Worm (Caenorhabditis elegans) whole organism, young adult: ENCODE results near the gene twk-31.

ENCODE experiments used
- B0035.1 ChIP-seq: sonication (generic microtip); optimal IDR thresholded peaks from 2 replicates; lab custom pipeline; 2016; ENCODE audit warnings: missing genetic modification characterization, mild to moderate bottlenecking, missing compliant biosample characterization, missing genotype, missing genetic modification reagents
- B0261.1 ChIP-seq: sonication (generic microtip); optimal IDR thresholded peaks from 2 replicates; lab custom pipeline; 2016; ENCODE audit warnings: mild to moderate bottlenecking, missing genetic modification characterization, moderate library complexity, missing compliant biosample characterization
- B0336.3 ChIP-seq: fragments of 200-800 bp; sonication (Bioruptor generic); IDR thresholded peaks from 2 replicates; pipeline ENCODE4 v1.3.6; 2022; ENCODE audit warnings: missing genetic modification characterization, missing compliant biosample characterization
- C17E4.6 ChIP-seq: fragments of 200-800 bp; sonication (Bioruptor generic); IDR thresholded peaks from 2 replicates; pipeline ENCODE4 v1.3.6; 2022; ENCODE audit warnings: missing genetic modification reagents, missing genetic modification characterization, missing compliant biosample characterization
- D2030.7 ChIP-seq: fragments of 200-800 bp; sonication (Bioruptor generic); IDR thresholded peaks from 2 replicates; pipeline ENCODE4 v1.3.6; 2022; ENCODE audit warnings: missing genetic modification reagents, missing genetic modification characterization, missing compliant biosample characterization
- F22D6.2 ChIP-seq: sonication (generic microtip); optimal IDR thresholded peaks from 2 replicates; lab custom pipeline; 2016; ENCODE audit warnings: mild to moderate bottlenecking, missing genetic modification characterization, missing compliant biosample characterization
- F33H1.4 ChIP-seq: fragments of 200-800 bp; sonication (Bioruptor generic); IDR thresholded peaks from 2 replicates; pipeline ENCODE4 v1.3.6; 2022; ENCODE audit warnings: missing genetic modification reagents, missing genetic modification characterization, missing compliant biosample characterization
- F52B5.7 ChIP-seq: sonication (generic microtip); optimal IDR thresholded peaks from 2 replicates; lab custom pipeline; 2016; ENCODE audit warnings: mild to moderate bottlenecking, missing genetic modification characterization, missing compliant biosample characterization
- Y67H2A.10 ChIP-seq: fragments of 200-800 bp; sonication (Bioruptor generic); conservative IDR thresholded peaks from 2 replicates; pipeline ENCODE4 v1.3.6; 2022; ENCODE audit warnings: missing genetic modification reagents, missing genetic modification characterization, missing compliant biosample characterization
- ZK185.1 ChIP-seq: sonication (generic microtip); optimal IDR thresholded peaks from 2 replicates; lab custom pipeline; 2016; ENCODE audit warnings: mild to moderate bottlenecking, missing genetic modification characterization, missing compliant biosample characterization; ENCODE audit not compliant: poor library complexity, severe bottlenecking
- attf-3 ChIP-seq: fragments of 200-800 bp; sonication (Bioruptor generic); conservative IDR thresholded peaks from 2 replicates; pipeline ENCODE4 v1.3.6; 2022; ENCODE audit warnings: missing genetic modification reagents, missing genetic modification characterization, missing compliant biosample characterization
- ceh-40 ChIP-seq: fragments of 200-800 bp; sonication (Bioruptor generic); IDR thresholded peaks from 2 replicates; pipeline ENCODE4 v1.3.6; 2022; ENCODE audit warnings: missing genetic modification characterization, missing compliant biosample characterization
- ceh-79 ChIP-seq: sonication (generic microtip); optimal IDR thresholded peaks from 2 replicates; lab custom pipeline; 2017; ENCODE audit warnings: mild to moderate bottlenecking, missing genetic modification characterization, missing compliant biosample characterization
- chd-7 ChIP-seq: sonication (generic microtip); optimal IDR thresholded peaks from 2 replicates; lab custom pipeline; 2016; ENCODE audit warnings: mild to moderate bottlenecking, missing genetic modification characterization, moderate library complexity, missing compliant biosample characterization
- egl-44 ChIP-seq: fragments of 200-800 bp; sonication (Bioruptor generic); IDR thresholded peaks from 2 replicates; pipeline ENCODE4 v1.3.6; 2022; ENCODE audit warnings: missing genetic modification reagents, missing genetic modification characterization, missing compliant biosample characterization
- fkh-3 ChIP-seq: sonication (generic microtip); optimal IDR thresholded peaks from 2 replicates; lab custom pipeline; 2016; ENCODE audit warnings: mild to moderate bottlenecking, missing genetic modification characterization, missing compliant biosample characterization
- hlh-26 ChIP-seq: fragments of 200-800 bp; sonication (Bioruptor generic); conservative IDR thresholded peaks from 2 replicates; pipeline ENCODE4 v1.3.6; 2022; ENCODE audit warnings: missing genetic modification reagents, missing genetic modification characterization, missing compliant biosample characterization
- hmg-1.2 ChIP-seq: fragments of 200-800 bp; sonication (Bioruptor generic); IDR thresholded peaks from 2 replicates; pipeline ENCODE4 v1.3.6; 2022; ENCODE audit warnings: missing genetic modification reagents, missing genetic modification characterization, missing compliant biosample characterization
- hmg-20 ChIP-seq: fragments of 200-800 bp; sonication (Bioruptor generic); IDR thresholded peaks from 2 replicates; pipeline ENCODE4 v1.3.6; 2022; ENCODE audit warnings: missing genetic modification reagents, missing genetic modification characterization, missing compliant biosample characterization
- lag-1 ChIP-seq: fragments of 200-800 bp; sonication (Bioruptor generic); IDR thresholded peaks from 2 replicates; pipeline ENCODE4 v1.3.6; 2022; ENCODE audit warnings: missing genetic modification reagents, missing genetic modification characterization, missing compliant biosample characterization
- mcd-1 ChIP-seq: fragments of 200-800 bp; sonication (Bioruptor generic); IDR thresholded peaks from 2 replicates; pipeline ENCODE4 v1.3.6; 2022; ENCODE audit warnings: missing genetic modification reagents, missing genetic modification characterization, missing compliant biosample characterization
- mel-28 ChIP-seq: sonication (generic microtip); optimal IDR thresholded peaks from 2 replicates; lab custom pipeline; 2016; ENCODE audit warnings: borderline replicate concordance, mild to moderate bottlenecking, missing genetic modification characterization, missing compliant biosample characterization
- mxl-1 ChIP-seq: sonication (generic microtip); optimal IDR thresholded peaks from 2 replicates; lab custom pipeline; 2016; ENCODE audit warnings: missing genetic modification characterization, missing compliant biosample characterization
- nfya-1 ChIP-seq: sonication (generic microtip); optimal IDR thresholded peaks from 2 replicates; lab custom pipeline; 2017; ENCODE audit warnings: antibody characterized with exemption, missing compliant biosample characterization, missing genetic modification characterization, borderline replicate concordance; ENCODE audit not compliant: insufficient read depth
- nfyb-1 ChIP-seq: fragments of 200-800 bp; sonication (Bioruptor generic); IDR thresholded peaks from 2 replicates; pipeline ENCODE4 v1.3.6; 2022; ENCODE audit warnings: missing genetic modification reagents, missing genetic modification characterization, missing compliant biosample characterization
- pha-4 ChIP-seq: fragments of 150-350 bp; sonication (generic microtip); optimal IDR thresholded peaks from 2 replicates; lab custom pipeline; 2014; ENCODE audit warnings: missing biosample characterization, missing genetic modification reagents, missing genetic modification characterization
- rpc-1 ChIP-seq, 2 experiments: fragments of 150-350 bp in 1 of 2; sonication (generic microtip) in 1 of 2; optimal IDR thresholded peaks; 2 replicates each; lab custom pipeline; 2014 to 2018; ENCODE audit warnings: missing biosample characterization in 1 of 2, missing genetic modification characterization in 1 of 2, missing genetic modification reagents in 1 of 2, missing genotype in 1 of 2
- snpc-1.3 ChIP-seq: sonication (generic microtip); optimal IDR thresholded peaks from 2 replicates; lab custom pipeline; 2017; ENCODE audit warnings: missing genetic modification characterization, mild to moderate bottlenecking, missing compliant biosample characterization, antibody characterized with exemption, moderate library complexity, missing genotype, missing genetic modification reagents; ENCODE audit not compliant: insufficient read depth
- somi-1 ChIP-seq: fragments of 200-800 bp; sonication (Bioruptor generic); optimal IDR thresholded peaks from 2 replicates; lab custom pipeline; 2018; ENCODE audit warnings: mild to moderate bottlenecking, missing genetic modification characterization, missing compliant biosample characterization
- tbp1 ChIP-seq: fragments of 200-800 bp; sonication (Bioruptor generic); optimal IDR thresholded peaks from 2 replicates; lab custom pipeline; 2018; ENCODE audit warnings: mild to moderate bottlenecking, missing genetic modification characterization, missing compliant biosample characterization
- unc-62 ChIP-seq: fragments of 150-350 bp; optimal IDR thresholded peaks from 2 replicates; lab custom pipeline; 2014; ENCODE audit warnings: missing biosample characterization, missing genetic modification reagents, missing genetic modification characterization
- zfh-2 ChIP-seq: fragments of 200-800 bp; sonication (Bioruptor generic); conservative IDR thresholded peaks from 2 replicates; pipeline ENCODE4 v1.3.6; 2022; ENCODE audit warnings: missing genetic modification reagents, missing genetic modification characterization, missing compliant biosample characterization
- zim-3 ChIP-seq: sonication (generic microtip); optimal IDR thresholded peaks from 2 replicates; lab custom pipeline; 2017; ENCODE audit warnings: mild to moderate bottlenecking, missing genetic modification characterization, moderate library complexity, missing compliant biosample characterization

Gene twk-31

DNA sequence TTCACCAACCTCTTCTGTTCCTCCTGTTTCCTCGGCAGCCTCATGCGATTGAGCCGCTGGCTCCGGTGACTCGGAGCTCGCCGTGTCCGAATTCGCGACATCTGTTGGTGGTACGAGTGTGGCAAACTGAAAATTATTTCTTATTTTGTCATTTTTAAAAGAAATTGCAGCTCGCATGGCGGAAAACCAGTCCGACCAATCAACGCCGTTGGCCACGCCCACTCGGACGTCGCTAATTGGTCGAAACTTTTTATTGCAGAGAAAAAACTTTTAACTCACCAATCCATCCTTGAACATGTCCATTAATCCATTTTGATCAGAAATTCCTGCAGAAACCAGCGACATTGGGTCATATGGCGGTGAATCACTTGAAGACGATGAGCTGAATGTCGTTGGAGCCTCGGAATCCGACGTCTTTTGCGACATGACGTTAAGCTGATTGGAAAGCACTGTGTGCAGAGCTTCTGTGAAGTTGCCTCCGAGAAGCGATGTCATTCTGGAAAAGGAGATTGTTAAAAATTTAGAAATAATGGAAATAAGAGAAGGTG, 59.9 kb downstream of the twk-31 start, which contains the start of gene bed-2:
Gene bed-2, minus strand, starts transcription at position 498 of the 548 bp plus-strand sequence.
- no peak for TF ChIP-seq ceh-79 (tag; lab: Kevin White, UChicago)
- no peak for TF ChIP-seq F33H1.4 (GFP tag; lab: Robert Waterston, UW)
- peak; percentile 86 for TF ChIP-seq nfyb-1 (GFP tag; lab: Robert Waterston, UW)
- no peak for TF ChIP-seq Y67H2A.10
- no peak for TF ChIP-seq B0261.1
- TF ChIP-seq zfh-2 (GFP tag; lab: Robert Waterston, UW) = no peak
- TF ChIP-seq, all 124 proteins: peak for 1

DNA sequence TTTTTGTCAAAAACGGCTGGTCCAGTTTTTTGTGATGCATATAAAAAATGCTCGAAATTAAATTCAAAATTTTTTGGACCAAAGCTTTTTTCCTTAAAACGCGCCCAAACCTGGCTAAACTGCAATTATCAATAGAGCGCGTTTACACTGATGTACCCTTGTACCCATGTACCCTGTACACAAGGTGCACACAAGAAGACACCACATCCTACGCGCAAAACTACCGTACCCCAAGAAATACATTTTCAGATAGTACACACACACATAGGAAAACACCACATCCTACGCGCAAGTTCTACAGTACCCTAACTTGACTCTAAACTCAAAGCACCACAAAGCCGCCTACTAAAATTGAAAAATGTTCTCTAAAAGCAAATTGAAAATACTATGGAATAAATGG, 60.9 kb downstream of the twk-31 start:
- TF ChIP-seq pha-4 (tag; lab: Kevin White, UChicago) (no peak), snpc-1.3 (tag; lab: Kevin White, UChicago) (no peak), mcd-1 (GFP tag; lab: Robert Waterston, UW) (0 out of 2 replicates have a peak, but pooled peaks have one; percentile 20), ceh-40 (GFP tag; lab: Robert Waterston, UW) (no peak), hmg-1.2 (GFP tag; lab: Robert Waterston, UW) (0 out of 2 replicates have a peak, but pooled peaks have one; percentile 22)
- TF ChIP-seq, all 124 proteins: peak for 2

DNA sequence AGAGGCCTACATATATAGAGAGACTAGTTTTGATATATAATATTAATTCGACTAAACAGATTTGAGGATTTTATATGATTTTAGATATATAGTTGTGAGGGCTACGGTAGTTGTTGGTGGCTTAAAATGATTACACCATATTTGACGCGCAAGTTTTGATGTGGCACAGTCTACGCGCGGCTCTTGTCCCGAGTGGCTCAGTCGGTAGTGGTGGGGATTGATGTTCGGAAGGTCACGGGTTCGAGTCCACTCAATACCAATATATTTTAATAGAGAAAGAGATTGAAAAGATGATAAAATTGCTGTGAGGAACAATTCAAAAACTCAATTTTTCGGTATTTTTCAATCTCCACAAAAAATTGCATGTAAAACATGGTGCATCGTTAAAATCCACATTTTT, 62.4 kb downstream of the twk-31 start:
- TF ChIP-seq hlh-26 (GFP tag; lab: Robert Waterston, UW) (no peak), egl-44 (GFP tag; lab: Robert Waterston, UW) (no peak), ZK185.1 (tag; lab: Kevin White, UChicago) (no peak), hmg-20 (GFP tag; lab: Robert Waterston, UW) (no peak), B0261.1 (peak; percentile 48), fkh-3 (tag; lab: Kevin White, UChicago) (no peak), B0035.1 (tag; lab: Kevin White, UChicago) (no peak), Y67H2A.10 (no peak), D2030.7 (GFP tag; lab: Robert Waterston, UW) (no peak), mxl-1 (tag; lab: Kevin White, UChicago) (no peak), mel-28 (tag; lab: Kevin White, UChicago) (no peak), hmg-1.2 (GFP tag; lab: Robert Waterston, UW) (no peak), C17E4.6 (GFP tag; lab: Robert Waterston, UW) (no peak), F22D6.2 (tag; lab: Kevin White, UChicago) (no peak), B0336.3 (GFP tag; lab: Robert Waterston, UW) (no peak), somi-1 (GFP tag; lab: Kevin White, UChicago) (no peak), F52B5.7 (tag; lab: Kevin White, UChicago) (no peak), lag-1 (no peak), attf-3 (GFP tag; lab: Robert Waterston, UW) (no peak), tbp1 (peak; percentile 75), nfya-1 (tag; lab: Kevin White, UChicago) (no peak), unc-62 (GFP tag; lab: Kevin White, UChicago) (no peak), rpc-1 (optimal IDR thresholded peaks at IDR 0.05; lab: Kevin White, UChicago) (peak; percentile 29), rpc-1 (tag; optimal IDR thresholded peaks at IDR 0.05; lab: Kevin White, UChicago) (peak; percentile 62), chd-7 (no peak), F33H1.4 (GFP tag; lab: Robert Waterston, UW) (no peak), zim-3 (tag; lab: Kevin White, UChicago) (no peak)
